Worm (Caenorhabditis elegans) whole organism, L2 larva: Measurements from ENCODE around the gene Y47D7A.18.

Experiments
- aly-2 ChIP-seq: fragments of 150-350 bp; optimal IDR thresholded peaks from 2 replicates; lab custom pipeline; 2014; ENCODE audit warnings: missing biosample characterization, missing genetic modification characterization
- ceh-16 ChIP-seq: fragments of 150-350 bp; optimal IDR thresholded peaks from 2 replicates; lab custom pipeline; 2014; ENCODE audit warnings: missing biosample characterization, missing genetic modification characterization
- elt-1 ChIP-seq: fragments of 150-350 bp; optimal IDR thresholded peaks from 2 replicates; lab custom pipeline; 2014; ENCODE audit warnings: missing biosample characterization, missing genetic modification characterization
- mab-5 ChIP-seq: fragments of 150-350 bp; optimal IDR thresholded peaks from 2 replicates; lab custom pipeline; 2014; ENCODE audit warnings: missing biosample characterization, missing genetic modification characterization
- nhr-11 ChIP-seq: fragments of 150-350 bp; optimal IDR thresholded peaks from 2 replicates; lab custom pipeline; 2014; ENCODE audit warnings: missing biosample characterization, missing genetic modification characterization
- nhr-129 ChIP-seq: fragments of 150-350 bp; optimal IDR thresholded peaks from 2 replicates; lab custom pipeline; 2014; ENCODE audit warnings: missing biosample characterization, missing genetic modification characterization
- snpc-4 ChIP-seq: fragments of 150-350 bp; optimal IDR thresholded peaks from 2 replicates; lab custom pipeline; 2014; ENCODE audit warnings: missing biosample characterization, missing genetic modification characterization
- unc-55 ChIP-seq: fragments of 150-350 bp; sonication (generic microtip); optimal IDR thresholded peaks from 3 replicates; lab custom pipeline; 2014; ENCODE audit warnings: missing biosample characterization, missing genetic modification reagents, missing genetic modification characterization
- ztf-11 ChIP-seq: sonication (generic microtip); optimal IDR thresholded peaks from 2 replicates; lab custom pipeline; 2017; ENCODE audit warnings: missing biosample characterization, missing genetic modification characterization
- ztf-4 ChIP-seq: fragments of 150-350 bp; optimal IDR thresholded peaks from 2 replicates; lab custom pipeline; 2014; ENCODE audit warnings: missing biosample characterization, missing genetic modification characterization

ce11 chrV:4411714-4412113, 4.9 kb downstream of the Y47D7A.18 start, which contains the start of gene Y47D7A.17:
- no peak for TF ChIP-seq ceh-16 (tag; lab: Kevin White, UChicago)
- TF ChIP-seq ztf-4 (tag; lab: Kevin White, UChicago): no peak
- TF ChIP-seq nhr-129: no peak
- TF ChIP-seq aly-2 (tag; lab: Kevin White, UChicago): no peak
- TF ChIP-seq ztf-11 (tag; lab: Kevin White, UChicago): no peak
- TF ChIP-seq snpc-4 (tag; lab: Kevin White, UChicago): no peak
- TF ChIP-seq elt-1 (tag; lab: Kevin White, UChicago): no peak
- no peak for TF ChIP-seq nhr-11
- no peak for TF ChIP-seq unc-55
- no peak for TF ChIP-seq mab-5 (tag; lab: Kevin White, UChicago)
